Fruit fly (Drosophila melanogaster) whole organism, embryonic: ENCODE results near the gene CG43845.

Experiments
- Atf6 ChIP-seq: fragments of 200-800 bp; sonication (Bioruptor generic); IDR thresholded peaks from 2 replicates; pipeline ENCODE4 v1.3.6; 2022; ENCODE audit warnings: missing biosample characterization, missing genetic modification characterization
- BEAF-32 ChIP-seq: fragments of 200-800 bp; sonication (Bioruptor generic); optimal IDR thresholded peaks from 3 replicates; lab custom pipeline; 2017; ENCODE audit warnings: missing biosample characterization, missing genetic modification characterization, mild to moderate bottlenecking, moderate library complexity, missing genetic modification reagents
- Bgb ChIP-seq: fragments of 200-800 bp; sonication (Bioruptor generic); IDR thresholded peaks from 2 replicates; pipeline ENCODE4 v1.3.6; 2022; ENCODE audit warnings: missing biosample characterization, missing genetic modification characterization; ENCODE audit not compliant: partially characterized antibody
- CG10274 ChIP-seq: fragments of 200-800 bp; sonication (Bioruptor generic); optimal IDR thresholded peaks from 3 replicates; lab custom pipeline; 2017; ENCODE audit warnings: missing biosample characterization, mild to moderate bottlenecking, missing genetic modification characterization
- CG13287 ChIP-seq: fragments of 200-800 bp; sonication (Bioruptor generic); IDR thresholded peaks from 2 replicates; pipeline ENCODE4 v1.3.6; 2022; ENCODE audit warnings: missing biosample characterization, missing genetic modification characterization; ENCODE audit not compliant: partially characterized antibody
- CG1529 ChIP-seq: fragments of 200-800 bp; sonication (Bioruptor generic); optimal IDR thresholded peaks from 3 replicates; lab custom pipeline; 2018; ENCODE audit warnings: missing biosample characterization, missing genetic modification characterization
- CG16813 ChIP-seq: fragments of 200-800 bp; sonication (Bioruptor generic); IDR thresholded peaks from 3 replicates; pipeline ENCODE4 v1.3.6; 2022; ENCODE audit warnings: missing biosample characterization, missing genetic modification characterization; ENCODE audit not compliant: partially characterized antibody
- CG18619 ChIP-seq: fragments of 200-800 bp; sonication (Bioruptor generic); optimal IDR thresholded peaks from 3 replicates; lab custom pipeline; 2017; ENCODE audit warnings: missing biosample characterization, mild to moderate bottlenecking, missing genetic modification characterization
- CG2116 ChIP-seq: fragments of 200-800 bp; sonication (Bioruptor generic); optimal IDR thresholded peaks from 3 replicates; lab custom pipeline; 2018; ENCODE audit warnings: missing biosample characterization, mild to moderate bottlenecking, missing genetic modification characterization
- CG2199 ChIP-seq: fragments of 200-800 bp; sonication (Bioruptor generic); IDR thresholded peaks from 3 replicates; pipeline ENCODE4 v1.3.6; 2022; ENCODE audit warnings: missing biosample characterization, missing genetic modification characterization
- CG30020 ChIP-seq: fragments of 200-800 bp; optimal IDR thresholded peaks from 2 replicates; lab custom pipeline; 2019; ENCODE audit warnings: missing biosample characterization, mild to moderate bottlenecking, missing genetic modification characterization, moderate library complexity
- CG3281 ChIP-seq: fragments of 200-800 bp; sonication (Bioruptor generic); optimal IDR thresholded peaks from 3 replicates; lab custom pipeline; 2017; ENCODE audit warnings: missing biosample characterization, mild to moderate bottlenecking, missing genetic modification characterization
- CG34224 ChIP-seq: fragments of 200-800 bp; sonication (Bioruptor generic); IDR thresholded peaks from 3 replicates; pipeline ENCODE4 v1.3.6; 2022; ENCODE audit warnings: missing biosample characterization, missing genetic modification characterization; ENCODE audit not compliant: partially characterized antibody
- CG3995 ChIP-seq: fragments of 200-800 bp; sonication (Bioruptor generic); optimal IDR thresholded peaks from 3 replicates; lab custom pipeline; 2016; ENCODE audit warnings: missing biosample characterization, missing genetic modification characterization
- CG6791 ChIP-seq: fragments of 200-800 bp; sonication (Bioruptor generic); IDR thresholded peaks from 3 replicates; pipeline ENCODE4 v1.3.6; 2022; ENCODE audit warnings: missing biosample characterization, missing genetic modification characterization; ENCODE audit not compliant: partially characterized antibody
- CG8290 ChIP-seq, 3 experiments: fragments of 200-800 bp; sonication (Bioruptor generic); optimal IDR thresholded peaks; 2 replicates each; lab custom pipeline; 2016 to 2019; ENCODE audit warnings: missing biosample characterization in 3 of 3, missing genetic modification characterization in 3 of 3, mild to moderate bottlenecking in 2 of 3, moderate library complexity in 1 of 3
- CG9797 ChIP-seq: fragments of 200-800 bp; sonication (Bioruptor generic); optimal IDR thresholded peaks from 3 replicates; lab custom pipeline; 2018; ENCODE audit warnings: missing biosample characterization, mild to moderate bottlenecking, missing genetic modification characterization
- D19A ChIP-seq: fragments of 200-800 bp; optimal IDR thresholded peaks from 3 replicates; lab custom pipeline; 2019; ENCODE audit warnings: missing biosample characterization, mild to moderate bottlenecking, missing genetic modification characterization, moderate library complexity
- Doc3 ChIP-seq: fragments of 200-800 bp; sonication (Bioruptor generic); IDR thresholded peaks from 3 replicates; pipeline ENCODE4 v1.3.6; 2022; ENCODE audit warnings: missing biosample characterization, missing genetic modification characterization; ENCODE audit not compliant: partially characterized antibody
- Dp ChIP-seq: fragments of 200-800 bp; sonication (Bioruptor generic); optimal IDR thresholded peaks from 2 replicates; lab custom pipeline; 2018; ENCODE audit warnings: missing biosample characterization, mild to moderate bottlenecking, missing genetic modification characterization, moderate library complexity
- Dref ChIP-seq: fragments of 200-800 bp; sonication (Bioruptor generic); IDR thresholded peaks from 2 replicates; pipeline ENCODE4 v1.3.6; 2022; ENCODE audit warnings: missing biosample characterization, missing genetic modification characterization
- E2f2 ChIP-seq: fragments of 200-800 bp; sonication (Bioruptor generic); IDR thresholded peaks from 2 replicates; pipeline ENCODE4 v1.3.6; 2022; ENCODE audit warnings: missing biosample characterization, missing genetic modification characterization
- MBD-R2 ChIP-seq: fragments of 200-800 bp; sonication (Bioruptor generic); IDR thresholded peaks from 2 replicates; pipeline ENCODE4 v1.3.6; 2022; ENCODE audit warnings: missing biosample characterization, missing genetic modification characterization
- Opbp ChIP-seq: fragments of 200-800 bp; sonication (Bioruptor generic); IDR thresholded peaks from 3 replicates; pipeline ENCODE4 v1.3.6; 2022; ENCODE audit warnings: missing biosample characterization, missing genetic modification characterization; ENCODE audit not compliant: partially characterized antibody
- Scr ChIP-seq: fragments of 200-800 bp; sonication (Bioruptor generic); IDR thresholded peaks from 2 replicates; pipeline ENCODE4 v1.3.6; 2022; ENCODE audit warnings: missing biosample characterization, missing genetic modification characterization; ENCODE audit not compliant: partially characterized antibody
- Sox100B ChIP-seq: fragments of 200-800 bp; sonication (Bioruptor generic); optimal IDR thresholded peaks from 3 replicates; lab custom pipeline; 2018; ENCODE audit warnings: missing biosample characterization, mild to moderate bottlenecking, missing genetic modification characterization
- Spps ChIP-seq: fragments of 200-800 bp; sonication (Bioruptor generic); optimal IDR thresholded peaks from 2 replicates; lab custom pipeline; 2018; ENCODE audit warnings: missing biosample characterization, mild to moderate bottlenecking, missing genetic modification characterization
- Sry-δ ChIP-seq: fragments of 200-800 bp; sonication (Bioruptor generic); optimal IDR thresholded peaks from 2 replicates; lab custom pipeline; 2016; ENCODE audit warnings: missing biosample characterization, missing genetic modification characterization
- TFAM ChIP-seq: fragments of 200-800 bp; sonication (Bioruptor generic); optimal IDR thresholded peaks from 2 replicates; lab custom pipeline; 2017; ENCODE audit warnings: missing biosample characterization, missing genetic modification characterization, inconsistent platforms
- amos ChIP-seq: fragments of 200-800 bp; sonication (Bioruptor generic); IDR thresholded peaks from 2 replicates; pipeline ENCODE4 v1.3.6; 2022; ENCODE audit warnings: missing biosample characterization, missing genetic modification characterization; ENCODE audit not compliant: partially characterized antibody
- ash1 ChIP-seq: fragments of 200-800 bp; sonication (Bioruptor generic); optimal IDR thresholded peaks from 2 replicates; lab custom pipeline; 2018; ENCODE audit warnings: missing biosample characterization, mild to moderate bottlenecking, missing genetic modification characterization
- ci ChIP-seq: fragments of 200-800 bp; sonication (Bioruptor generic); IDR thresholded peaks from 3 replicates; pipeline ENCODE4 v1.3.6; 2022; ENCODE audit warnings: missing biosample characterization, missing genetic modification characterization
- disco-r ChIP-seq: fragments of 200-800 bp; sonication (Bioruptor generic); optimal IDR thresholded peaks from 2 replicates; lab custom pipeline; 2016; ENCODE audit warnings: missing biosample characterization, missing genetic modification characterization
- dpn ChIP-seq, 2 experiments: fragments of 200-800 bp; sonication (Bioruptor generic); optimal IDR thresholded peaks; 3 replicates each; lab custom pipeline; 2016; ENCODE audit warnings: missing biosample characterization in 2 of 2, missing genetic modification characterization in 2 of 2
- gfzf ChIP-seq: fragments of 200-800 bp; sonication (Bioruptor generic); optimal IDR thresholded peaks from 2 replicates; lab custom pipeline; 2016; ENCODE audit warnings: missing biosample characterization, mild to moderate bottlenecking, missing genetic modification characterization, moderate library complexity
- kay ChIP-seq: fragments of 200-800 bp; sonication (Bioruptor generic); optimal IDR thresholded peaks from 2 replicates; lab custom pipeline; 2016; ENCODE audit warnings: missing biosample characterization, missing genetic modification characterization
- pzg ChIP-seq: fragments of 200-800 bp; sonication (Bioruptor generic); optimal IDR thresholded peaks from 3 replicates; lab custom pipeline; 2018; ENCODE audit warnings: missing biosample characterization, mild to moderate bottlenecking, missing genetic modification characterization, moderate library complexity
- row ChIP-seq: fragments of 200-800 bp; sonication (Bioruptor generic); IDR thresholded peaks from 3 replicates; pipeline ENCODE4 v1.3.6; 2022; ENCODE audit warnings: missing biosample characterization, missing genetic modification characterization
- sens ChIP-seq: fragments of 200-800 bp; sonication (Bioruptor generic); peaks from one replicate; lab custom pipeline; 2016; ENCODE audit warnings: missing biosample characterization, missing genetic modification characterization
- stwl ChIP-seq: fragments of 200-800 bp; sonication (Bioruptor generic); optimal IDR thresholded peaks from 3 replicates; lab custom pipeline; 2018; ENCODE audit warnings: missing biosample characterization, mild to moderate bottlenecking, missing genetic modification characterization, moderate library complexity
- trem ChIP-seq: fragments of 200-800 bp; optimal IDR thresholded peaks from 3 replicates; lab custom pipeline; 2019; ENCODE audit warnings: missing biosample characterization, mild to moderate bottlenecking, missing genetic modification characterization, moderate library complexity
- unc-4 ChIP-seq: fragments of 200-800 bp; sonication (Bioruptor generic); IDR thresholded peaks from 2 replicates; pipeline ENCODE4 v1.3.6; 2022; ENCODE audit warnings: missing biosample characterization, missing genetic modification characterization; ENCODE audit not compliant: partially characterized antibody
- vnd ChIP-seq: fragments of 200-800 bp; sonication (Bioruptor generic); IDR thresholded peaks from 3 replicates; pipeline ENCODE4 v1.3.6; 2022; ENCODE audit warnings: missing biosample characterization, missing genetic modification characterization; ENCODE audit not compliant: partially characterized antibody
- vvl ChIP-seq: fragments of 200-800 bp; sonication (Bioruptor generic); IDR thresholded peaks from 2 replicates; pipeline ENCODE4 v1.3.6; 2022; ENCODE audit warnings: missing biosample characterization, missing genetic modification characterization
- zf30C ChIP-seq: fragments of 200-800 bp; sonication (Bioruptor generic); optimal IDR thresholded peaks from 3 replicates; lab custom pipeline; 2018; ENCODE audit warnings: missing biosample characterization, mild to moderate bottlenecking, missing genetic modification characterization

Gene CG43845

dm6 chr3R:5554852-5555251 lies 31.9 kb upstream of the CG43845 start, which contains the start of gene Snm1:
Gene Snm1, plus strand, starts transcription at chr3R:5555084.
- TF ChIP-seq E2f2 (GFP tag; lab: Robert Waterston, UW): peak; percentile 77
- 0 out of 2 replicates have a peak, but pooled peaks have one; percentile 9 for TF ChIP-seq Scr (GFP tag; lab: Robert Waterston, UW)
- TF ChIP-seq ci (GFP tag; lab: Robert Waterston, UW): no peak
- TF ChIP-seq CG2116 (GFP tag; lab: Kevin White, UChicago): peak; percentile 23
- peak; percentile 57 for TF ChIP-seq Dp (GFP tag; lab: Kevin White, UChicago)
- TF ChIP-seq CG9797 (GFP tag; lab: Kevin White, UChicago): peak; percentile 27
- TF ChIP-seq Doc3 (GFP tag; lab: Robert Waterston, UW): 0 out of 3 replicates have a peak, but pooled peaks have one; percentile 11
- TF ChIP-seq Dref: peak; percentile 45
- no peak for TF ChIP-seq Sox100B
- no peak for TF ChIP-seq ash1 (GFP tag; lab: Kevin White, UChicago)
- no peak for TF ChIP-seq CG13287 (GFP tag; lab: Robert Waterston, UW)
- no peak for TF ChIP-seq zf30C
- TF ChIP-seq CG10274: no peak
- peak; percentile 29 for TF ChIP-seq Sry-δ (GFP tag; lab: Kevin White, UChicago)
- 0 out of 2 replicates have a peak, but pooled peaks have one; percentile 25 for TF ChIP-seq Bgb (GFP tag; lab: Robert Waterston, UW)
- no peak for TF ChIP-seq CG8290 (GFP tag; optimal IDR thresholded peaks at IDR 0.05; lab: Kevin White, UChicago)
- no peak for TF ChIP-seq CG8290 (tag; optimal IDR thresholded peaks at IDR 0.05; lab: Kevin White, UChicago)
- peak; percentile 9 for TF ChIP-seq BEAF-32 (GFP tag; lab: Kevin White, UChicago)
- peak; percentile 27; the same call in 1 of the 3 replicates for TF ChIP-seq Opbp (GFP tag; lab: Robert Waterston, UW)
- TF ChIP-seq dpn (GFP tag; optimal IDR thresholded peaks at IDR 0.05; lab: Kevin White, UChicago): no peak
- peak; percentile 53 for TF ChIP-seq sens (GFP tag; lab: Kevin White, UChicago)
- peak; percentile 54 for TF ChIP-seq gfzf (GFP tag; lab: Kevin White, UChicago)
- no peak for TF ChIP-seq vvl
- TF ChIP-seq pzg (GFP tag; lab: Kevin White, UChicago): peak; percentile 7

- peak; percentile 55; the same call in 1 of the 2 replicates for TF ChIP-seq Scr (GFP tag; lab: Robert Waterston, UW)
- TF ChIP-seq Spps: no peak
- TF ChIP-seq CG30020: peak; percentile 22
- TF ChIP-seq Atf6 (GFP tag; lab: Robert Waterston, UW): no peak
- 0 out of 3 replicates have a peak, but pooled peaks have one; percentile 29 for TF ChIP-seq vnd (GFP tag; lab: Robert Waterston, UW)
- 0 out of 2 replicates have a peak, but pooled peaks have one; percentile 32 for TF ChIP-seq unc-4 (GFP tag; lab: Robert Waterston, UW)
- TF ChIP-seq BEAF-32 (GFP tag; lab: Kevin White, UChicago): peak; percentile 37
- TF ChIP-seq CG1529 (GFP tag; lab: Kevin White, UChicago): no peak
- TF ChIP-seq CG13287 (GFP tag; lab: Robert Waterston, UW): peak; percentile 25; the same call in 1 of the 2 replicates
- TF ChIP-seq Sry-δ (GFP tag; lab: Kevin White, UChicago): peak; percentile 70
- 0 out of 3 replicates have a peak, but pooled peaks have one; percentile 22 for TF ChIP-seq CG2199
- peak; percentile 37 for TF ChIP-seq amos (GFP tag; lab: Robert Waterston, UW)
- TF ChIP-seq TFAM: no peak
- TF ChIP-seq stwl (tag; lab: Kevin White, UChicago): peak; percentile 63
- TF ChIP-seq disco-r (GFP tag; lab: Kevin White, UChicago): no peak
- peak; percentile 30 for TF ChIP-seq trem (tag; lab: Kevin White, UChicago)
- TF ChIP-seq CG3281: no peak
- 0 out of 3 replicates have a peak, but pooled peaks have one; percentile 41 for TF ChIP-seq CG6791 (GFP tag; lab: Robert Waterston, UW)
- peak; percentile 29 for TF ChIP-seq E2f2 (GFP tag; lab: Robert Waterston, UW)
- TF ChIP-seq kay (GFP tag; lab: Kevin White, UChicago): no peak
- TF ChIP-seq MBD-R2: peak; percentile 82
- peak; percentile 25; the same call in 2 of the 3 replicates for TF ChIP-seq row (GFP tag; lab: Robert Waterston, UW)
- TF ChIP-seq Dref: peak; percentile 69
- peak; percentile 48; the same call in 1 of the 3 replicates for TF ChIP-seq CG16813 (GFP tag; lab: Robert Waterston, UW)
- no peak for TF ChIP-seq CG18619
- peak; percentile 20 for TF ChIP-seq Dp (GFP tag; lab: Kevin White, UChicago)
- peak; percentile 6 for TF ChIP-seq D19A (tag; lab: Kevin White, UChicago)
- peak; percentile 24; the same call in 2 of the 3 replicates for TF ChIP-seq CG34224 (GFP tag; lab: Robert Waterston, UW)
- 0 out of 3 replicates have a peak, but pooled peaks have one; percentile 50 for TF ChIP-seq Doc3 (GFP tag; lab: Robert Waterston, UW)
- TF ChIP-seq CG3995 (GFP tag; lab: Kevin White, UChicago): no peak
Measured at dm6 chr3R:5554082-5554481, 31.2 kb upstream of the CG43845 start, which contains the start of gene Pcmt. Gene Pcmt, minus strand, starts transcription at chr3R:5554316.
